Worm (Caenorhabditis elegans): ENCODE data around the gene F49E8.6.

The F49E8.6 gene

DNA sequence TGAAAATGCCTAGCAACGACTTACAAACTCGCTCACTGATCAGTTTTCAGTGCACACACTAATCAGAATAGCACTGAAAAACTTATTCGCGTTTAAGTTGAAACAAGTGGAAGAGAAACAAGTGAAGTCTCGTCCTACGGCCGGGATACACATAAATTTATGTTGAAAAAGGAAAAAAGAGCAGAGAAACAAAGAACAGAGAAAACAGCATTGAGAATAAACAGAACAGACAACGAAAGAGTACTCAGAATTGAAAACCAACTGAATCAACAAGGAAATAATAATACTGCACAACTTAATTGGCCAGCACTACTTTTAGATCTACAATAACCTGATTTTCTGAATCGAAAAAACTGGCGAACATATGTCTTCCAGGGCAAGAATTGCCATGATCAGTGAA, at the start of gene F49E8.6:
Gene F49E8.6, minus strand, starts transcription at position 317 of the 400 bp plus-strand sequence.
- TF ChIP-seq hmg-1.2 (GFP tag; IDR thresholded peaks at IDR 0.05) (peak; percentile 38; the same call in 1 of the 2 replicates), snpc-3.4 (tag; optimal IDR thresholded peaks at IDR 0.05) (no peak)

DNA sequence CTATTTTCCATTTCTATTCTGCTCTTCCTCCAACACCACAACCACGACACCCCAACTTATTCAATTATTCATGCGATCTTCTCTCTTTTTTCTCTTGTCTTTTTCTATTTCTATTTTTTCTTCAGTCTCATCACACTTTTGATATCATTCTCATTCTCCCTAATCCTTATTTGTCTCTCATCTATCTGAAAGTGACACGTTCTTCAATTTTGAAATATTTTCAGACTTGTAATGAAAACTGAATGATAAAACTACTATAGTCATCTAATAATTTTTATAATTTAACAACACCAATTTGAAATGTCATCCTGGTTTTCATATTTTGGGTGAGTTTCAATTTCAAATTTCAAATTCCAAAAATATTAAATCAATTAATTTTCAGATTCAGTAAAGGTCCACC, 34.2 kb upstream of the F49E8.6 start, which contains the start of gene cla-1:
Gene cla-1, plus strand, starts transcription at position 301 of the 400 bp plus-strand sequence.
- TF ChIP-seq tlf-1 (GFP tag; optimal IDR thresholded peaks at IDR 0.05) (no peak), lag-1 (GFP tag; IDR thresholded peaks at IDR 0.05) (no peak), athp-1 (tag; optimal IDR thresholded peaks at IDR 0.05) (no peak), ccch-3 (GFP tag; optimal IDR thresholded peaks at IDR 0.05) (no peak), mcd-1 (GFP tag; IDR thresholded peaks at IDR 0.05) (no peak), bed-1 (GFP tag; IDR thresholded peaks at IDR 0.05) (no peak)

DNA sequence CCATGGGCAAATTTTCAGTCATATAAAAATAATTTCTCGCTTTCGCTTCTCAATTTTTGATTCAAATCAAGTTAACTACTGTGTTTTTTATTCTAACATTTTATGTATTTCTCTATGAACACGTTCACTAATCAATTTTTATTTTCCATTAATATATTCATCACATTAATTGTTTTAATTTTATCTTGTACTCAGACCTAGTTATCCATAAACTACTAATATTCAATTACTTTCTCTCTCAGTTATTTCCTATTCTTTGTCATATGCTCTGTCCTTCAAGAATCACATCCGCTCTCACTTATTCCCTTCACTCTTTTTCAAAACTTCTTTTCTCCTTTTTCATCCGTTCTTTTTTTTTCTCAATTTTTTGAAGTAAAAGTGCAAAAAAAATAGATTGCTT, 32.5 kb upstream of the F49E8.6 start:
- TF ChIP-seq efl-1 (GFP tag; optimal IDR thresholded peaks at IDR 0.05) (no peak), akir-1 (GFP tag; optimal IDR thresholded peaks at IDR 0.05) (no peak), Y95B8A.8 (GFP tag; IDR thresholded peaks at IDR 0.05) (no peak), F22D6.2 (tag; optimal IDR thresholded peaks at IDR 0.05) (no peak), snpc-4 (GFP tag; optimal IDR thresholded peaks at IDR 0.05) (no peak), snpc-4 (tag; optimal IDR thresholded peaks at IDR 0.05) (no peak), chd-7 (tag; optimal IDR thresholded peaks at IDR 0.05) (no peak), F49E8.2 (tag; optimal IDR thresholded peaks at IDR 0.05; ENCODE audit: insufficient read depth) (no peak), mxl-1 (tag; optimal IDR thresholded peaks at IDR 0.05) (no peak), nhr-80 (tag; optimal IDR thresholded peaks at IDR 0.05) (no peak), rcor-1 (GFP tag; IDR thresholded peaks at IDR 0.05) (no peak), athp-1 (tag; optimal IDR thresholded peaks at IDR 0.05) (no peak)

DNA sequence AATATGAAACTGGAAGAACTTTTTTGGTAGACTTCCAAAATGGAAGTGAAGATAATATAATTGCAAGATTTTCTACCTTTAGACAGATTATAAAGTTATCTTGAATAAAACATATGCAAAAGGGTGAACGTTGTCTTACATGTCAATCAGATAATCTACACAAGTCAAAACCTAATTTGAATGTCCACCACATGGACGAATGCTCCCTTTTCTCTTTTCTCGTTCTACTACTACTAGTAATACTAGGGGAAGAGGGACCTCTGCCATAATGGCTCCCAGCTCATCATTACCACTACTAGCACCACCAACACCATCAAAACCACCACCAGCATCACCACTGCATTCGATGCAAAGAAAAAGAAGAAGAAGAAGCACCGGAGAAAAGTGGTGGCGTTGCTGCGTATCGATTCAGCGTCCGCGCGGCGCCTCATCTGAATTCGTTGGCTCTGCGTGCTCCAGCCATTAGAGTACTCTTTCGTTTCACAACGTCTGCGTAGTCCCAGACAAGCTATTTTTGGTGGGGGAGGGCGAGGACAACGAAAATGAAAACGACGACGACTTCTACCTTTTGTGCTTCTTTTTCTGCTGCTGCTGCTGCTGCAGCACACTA, 30.9 kb upstream of the F49E8.6 start:
- TF ChIP-seq aptf-2 (GFP tag; conservative IDR thresholded peaks at IDR 0.05) (no peak), egl-18 (GFP tag; IDR thresholded peaks at IDR 0.05) (0 out of 2 replicates have a peak, but pooled peaks have one; percentile 26)

DNA sequence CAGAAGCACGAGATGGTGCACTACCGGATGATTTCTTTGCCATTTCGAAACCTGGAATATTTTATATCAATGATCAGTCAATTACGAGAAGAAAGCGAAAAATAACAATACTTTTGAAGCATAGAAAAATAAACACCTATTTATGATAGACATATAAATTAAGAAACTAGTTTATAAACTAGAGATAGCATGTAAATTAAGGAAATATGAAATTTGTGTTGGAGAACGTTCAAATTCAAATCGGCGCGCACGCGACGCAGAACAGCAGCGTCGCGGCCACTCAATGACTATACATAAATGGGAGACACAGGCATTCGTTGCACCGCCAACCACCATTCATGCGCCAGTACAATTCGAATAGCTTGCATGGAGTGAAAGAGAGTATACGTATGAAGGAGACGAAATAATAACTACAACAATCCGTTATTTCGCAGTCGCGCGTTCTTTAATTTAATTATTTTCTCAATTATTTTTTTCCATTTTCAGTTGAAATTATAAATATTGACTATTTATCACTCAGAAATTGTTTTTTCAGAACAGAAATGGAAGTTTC, 25.7 kb upstream of the F49E8.6 start, which contains the start of the genes cec-5 and nol-10:
Gene cec-5, minus strand, starts transcription at position 51 of the 553 bp plus-strand sequence.
Gene nol-10, plus strand, starts transcription at position 536 of the 553 bp plus-strand sequence.
- TF ChIP-seq dpff-1 (tag; optimal IDR thresholded peaks at IDR 0.05): no peak
- peak; percentile 65 for TF ChIP-seq unc-130 (GFP tag; optimal IDR thresholded peaks at IDR 0.05)
- TF ChIP-seq hmg-1.2 (GFP tag; IDR thresholded peaks at IDR 0.05): peak; percentile 89
- no peak for TF ChIP-seq attf-6 (GFP tag; IDR thresholded peaks at IDR 0.05)
- TF ChIP-seq ztf-28 (GFP tag; IDR thresholded peaks at IDR 0.05): 0 out of 2 replicates have a peak, but pooled peaks have one; percentile 27
- TF ChIP-seq nfya-2 (GFP tag; IDR thresholded peaks at IDR 0.05): no peak
- TF ChIP-seq B0035.1 (tag; optimal IDR thresholded peaks at IDR 0.05): no peak
- peak; percentile 77 for TF ChIP-seq snpc-4 (GFP tag; optimal IDR thresholded peaks at IDR 0.05)
- TF ChIP-seq snpc-4 (tag; optimal IDR thresholded peaks at IDR 0.05): peak; percentile 76 to 89 (median 79)
- no peak for TF ChIP-seq nfya-1 (tag; optimal IDR thresholded peaks at IDR 0.05; ENCODE audit: borderline replicate concordance, insufficient read depth)
- TF ChIP-seq rec-8 (tag; optimal IDR thresholded peaks at IDR 0.05): no peak
- TF ChIP-seq B0336.3 (GFP tag; IDR thresholded peaks at IDR 0.05): peak; percentile 57; the same call in 1 of the 2 replicates
- TF ChIP-seq madf-10 (tag; optimal IDR thresholded peaks at IDR 0.05): peak; percentile 67
- peak; percentile 98 for TF ChIP-seq attf-5 (GFP tag; optimal IDR thresholded peaks at IDR 0.05)
- TF ChIP-seq ceh-58 (GFP tag; IDR thresholded peaks at IDR 0.05): no peak
- TF ChIP-seq efl-1 (GFP tag; optimal IDR thresholded peaks at IDR 0.05): peak; percentile 81
- TF ChIP-seq nhr-80 (tag; optimal IDR thresholded peaks at IDR 0.05): peak; percentile 39
- peak; percentile 36 for TF ChIP-seq K12H6.12 (tag; optimal IDR thresholded peaks at IDR 0.05)
- TF ChIP-seq F33H1.4 (GFP tag; IDR thresholded peaks at IDR 0.05): no peak; the same call in 1 of the 2 replicates
- TF ChIP-seq B0261.1 (tag; optimal IDR thresholded peaks at IDR 0.05): peak; percentile 9
- no peak; the same call in 1 of the 2 replicates for TF ChIP-seq rcor-1 (GFP tag; IDR thresholded peaks at IDR 0.05)
- TF ChIP-seq F49E8.2 (tag; optimal IDR thresholded peaks at IDR 0.05; ENCODE audit: insufficient read depth): peak; percentile 92
- TF ChIP-seq hlh-26 (GFP tag; conservative IDR thresholded peaks at IDR 0.05): no peak
- peak; percentile 81 for TF ChIP-seq lsl-1 (GFP tag; optimal IDR thresholded peaks at IDR 0.05)
- TF ChIP-seq snpc-1.3 (tag; optimal IDR thresholded peaks at IDR 0.05; ENCODE audit: insufficient read depth): peak; percentile 97

All from whole organism, young adult.